Fruit fly (Drosophila melanogaster): ENCODE results near the gene CG2258.

The CG2258 gene

DNA sequence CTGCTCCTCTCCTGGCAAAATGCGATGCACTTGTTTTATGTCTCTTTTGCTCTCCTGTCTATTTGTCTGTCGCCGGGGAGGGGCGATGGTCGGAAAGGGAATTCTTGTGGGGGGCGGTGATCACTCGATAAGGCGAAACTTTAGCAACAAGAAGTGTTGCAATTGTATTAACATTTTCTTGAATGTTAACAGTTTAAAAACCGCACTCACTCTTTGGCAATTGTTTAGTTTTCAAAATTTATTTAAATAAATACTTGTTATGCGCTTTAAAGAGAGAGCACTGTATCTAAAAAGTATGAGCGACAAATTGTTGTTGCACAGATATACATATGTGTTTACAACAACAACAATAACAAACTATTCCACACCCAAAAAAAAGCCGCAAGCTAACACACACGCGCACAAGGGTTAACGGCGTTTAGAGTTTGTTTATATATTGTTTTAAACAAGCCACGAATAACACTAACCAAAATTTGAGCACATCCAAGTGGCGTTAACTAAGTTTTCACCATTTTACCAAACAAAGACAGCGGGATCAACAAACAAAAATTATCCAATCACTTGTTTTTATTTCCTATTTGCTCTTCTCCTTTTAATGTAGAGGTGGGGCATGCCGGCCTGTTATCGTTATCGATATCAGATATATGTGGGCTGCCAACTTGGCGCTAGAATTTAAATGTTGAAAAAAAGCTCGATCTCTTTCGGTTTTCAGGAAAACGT lies at the start of gene CG2258 (continued):
- TF ChIP-seq CG14965 (GFP tag; optimal IDR thresholded peaks at IDR 0.05; ENCODE audit: borderline replicate concordance) (peak; percentile 35), Xrp1 (GFP tag; IDR thresholded peaks at IDR 0.05) (peak; percentile 86), CG10979 (tag; optimal IDR thresholded peaks at IDR 0.05) (peak; percentile 89), hbn (GFP tag; IDR thresholded peaks at IDR 0.05; ENCODE audit: partially characterized antibody) (no peak), ftz-f1 (GFP tag; optimal IDR thresholded peaks at IDR 0.05) (no peak), trem (tag; optimal IDR thresholded peaks at IDR 0.05) (peak; percentile 96), MTF-1 (GFP tag; optimal IDR thresholded peaks at IDR 0.05; ENCODE audit: borderline replicate concordance) (peak; percentile 76), CG2202 (tag; optimal IDR thresholded peaks at IDR 0.05) (peak; percentile 49), ab (GFP tag; optimal IDR thresholded peaks at IDR 0.05) (peak; percentile 12), Atf6 (GFP tag; IDR thresholded peaks at IDR 0.05) (peak; percentile 82), lilli (GFP tag; optimal IDR thresholded peaks at IDR 0.05) (peak; percentile 46), peb (GFP tag; IDR thresholded peaks at IDR 0.05) (peak; percentile 61), CG6254 (GFP tag; optimal IDR thresholded peaks at IDR 0.05) (peak; percentile 67), GATAe (GFP tag; conservative IDR thresholded peaks at IDR 0.05) (no peak), btn (GFP tag; optimal IDR thresholded peaks at IDR 0.05) (peak; percentile 69), Drgx (GFP tag; IDR thresholded peaks at IDR 0.05) (peak; percentile 96), CG15269 (tag; optimal IDR thresholded peaks at IDR 0.05) (peak; percentile 91), nmo (GFP tag; optimal IDR thresholded peaks at IDR 0.05) (peak; percentile 89), CG8924 (tag; optimal IDR thresholded peaks at IDR 0.05) (peak; percentile 86), CG6689 (GFP tag; IDR thresholded peaks at IDR 0.05) (peak; percentile 82), CG8765 (GFP tag; IDR thresholded peaks at IDR 0.05) (peak; percentile 69; the same call in 1 of the 2 replicates), Nf-YB (GFP tag; optimal IDR thresholded peaks at IDR 0.05) (peak; percentile 45), HmgZ (tag; optimal IDR thresholded peaks at IDR 0.05) (peak; percentile 73), Oli (tag; optimal IDR thresholded peaks at IDR 0.05) (peak; percentile 88), CG10959 (GFP tag; IDR thresholded peaks at IDR 0.05) (peak; percentile 58), CG30431 (GFP tag; optimal IDR thresholded peaks at IDR 0.05) (peak; percentile 65), pan (optimal IDR thresholded peaks at IDR 0.05) (no peak), pan (GFP tag; optimal IDR thresholded peaks at IDR 0.05 in 1 of 2, IDR thresholded peaks at IDR 0.05 in 1 of 2) (peak in 1 of 2 experiments; percentile 91), Sry-β (GFP tag; optimal IDR thresholded peaks at IDR 0.05) (peak; percentile 10), CG13424 (tag; optimal IDR thresholded peaks at IDR 0.05) (peak; percentile 91), CG11504 (tag; optimal IDR thresholded peaks at IDR 0.05) (peak; percentile 77), Meics (GFP tag; optimal IDR thresholded peaks at IDR 0.05) (peak; percentile 82), Fer3 (tag; optimal IDR thresholded peaks at IDR 0.05) (peak; percentile 91), cwo (GFP tag; optimal IDR thresholded peaks at IDR 0.05) (peak; percentile 74), CG4424 (GFP tag; optimal IDR thresholded peaks at IDR 0.05) (peak; percentile 87), CG18476 (GFP tag; optimal IDR thresholded peaks at IDR 0.05) (peak; percentile 70), amos (GFP tag; IDR thresholded peaks at IDR 0.05; ENCODE audit: partially characterized antibody) (no peak; the same call in 1 of the 2 replicates), Lpt (GFP tag; optimal IDR thresholded peaks at IDR 0.05) (no peak), lab (GFP tag; optimal IDR thresholded peaks at IDR 0.05) (peak; percentile 91), CG18764 (GFP tag; optimal IDR thresholded peaks at IDR 0.05) (peak; percentile 58), Dref (GFP tag; IDR thresholded peaks at IDR 0.05) (peak; percentile 72), rib (GFP tag; IDR thresholded peaks at IDR 0.05) (peak; percentile 55; the same call in 1 of the 2 replicates), lbe (GFP tag; optimal IDR thresholded peaks at IDR 0.05) (peak; percentile 37), ase (GFP tag; IDR thresholded peaks at IDR 0.05) (peak; percentile 87), Atf3 (GFP tag; optimal IDR thresholded peaks at IDR 0.05) (peak; percentile 45), CG34422 (GFP tag; IDR thresholded peaks at IDR 0.05) (peak; percentile 89), Hr51 (GFP tag; optimal IDR thresholded peaks at IDR 0.05) (peak; percentile 44 to 85), CG6791 (GFP tag; IDR thresholded peaks at IDR 0.05; ENCODE audit: partially characterized antibody) (no peak), CG9797 (GFP tag; optimal IDR thresholded peaks at IDR 0.05) (no peak)

All from whole organism, embryonic.